Worm (Caenorhabditis elegans) whole organism, young adult: Measurements from ENCODE around the gene C15H11.11.

Experiments
- ama-1 ChIP-seq, 3 experiments: fragments of 150-350 bp in 1 of 3; sonication (generic microtip) in 2 of 3; optimal IDR thresholded peaks; 2 replicates each; lab custom pipeline; 2014 to 2018; ENCODE audit warnings: missing biosample characterization in 2 of 3, missing genetic modification characterization in 2 of 3, missing genetic modification reagents in 2 of 3
- aptf-3 ChIP-seq: fragments of 200-800 bp; sonication (Bioruptor generic); IDR thresholded peaks from 2 replicates; pipeline ENCODE4 v1.3.6; 2022; ENCODE audit warnings: missing genetic modification characterization, missing compliant biosample characterization
- dpff-1 ChIP-seq: sonication (generic microtip); optimal IDR thresholded peaks from 2 replicates; lab custom pipeline; 2017; ENCODE audit warnings: mild to moderate bottlenecking, missing genetic modification characterization, missing compliant biosample characterization
- dpl-1 ChIP-seq: fragments of 150-350 bp; optimal IDR thresholded peaks from 2 replicates; lab custom pipeline; 2014; ENCODE audit warnings: missing biosample characterization, missing genetic modification reagents, missing genetic modification characterization
- him-1 ChIP-seq: sonication (generic microtip); optimal IDR thresholded peaks from 2 replicates; lab custom pipeline; 2016; ENCODE audit warnings: missing genotype, missing genetic modification reagents, missing genetic modification characterization, missing compliant biosample characterization
- hmg-20 ChIP-seq: fragments of 200-800 bp; sonication (Bioruptor generic); IDR thresholded peaks from 2 replicates; pipeline ENCODE4 v1.3.6; 2022; ENCODE audit warnings: missing genetic modification reagents, missing genetic modification characterization, missing compliant biosample characterization
- lag-1 ChIP-seq: fragments of 200-800 bp; sonication (Bioruptor generic); IDR thresholded peaks from 2 replicates; pipeline ENCODE4 v1.3.6; 2022; ENCODE audit warnings: missing genetic modification reagents, missing genetic modification characterization, missing compliant biosample characterization
- lin-54 ChIP-seq: fragments of 200-800 bp; sonication (Bioruptor generic); optimal IDR thresholded peaks from 2 replicates; lab custom pipeline; 2018; ENCODE audit warnings: mild to moderate bottlenecking, missing genetic modification characterization, missing compliant biosample characterization
- lsy-27 ChIP-seq: sonication (generic microtip); optimal IDR thresholded peaks from 2 replicates; lab custom pipeline; 2017; ENCODE audit warnings: missing genetic modification characterization, mild to moderate bottlenecking, missing compliant biosample characterization, antibody characterized with exemption, missing genotype, borderline replicate concordance; ENCODE audit not compliant: insufficient read depth
- unc-62 ChIP-seq: fragments of 150-350 bp; optimal IDR thresholded peaks from 2 replicates; lab custom pipeline; 2014; ENCODE audit warnings: missing biosample characterization, missing genetic modification reagents, missing genetic modification characterization
- ztf-26 ChIP-seq: sonication (generic microtip); optimal IDR thresholded peaks from 2 replicates; lab custom pipeline; 2017; ENCODE audit warnings: missing genetic modification characterization, missing compliant biosample characterization

- TF ChIP-seq dpff-1 (tag; lab: Kevin White, UChicago) (no peak), him-1 (tag; lab: Kevin White, UChicago) (no peak), unc-62 (GFP tag; lab: Kevin White, UChicago) (no peak), lsy-27 (no peak), lin-54 (GFP tag; lab: Kevin White, UChicago) (no peak), lag-1 (GFP tag; lab: Robert Waterston, UW) (no peak), aptf-3 (no peak), ztf-26 (tag; lab: Kevin White, UChicago) (no peak), dpl-1 (GFP tag; lab: Kevin White, UChicago) (no peak), hmg-20 (no peak), ama-1 (optimal IDR thresholded peaks at IDR 0.05; lab: Kevin White, UChicago) (no peak), ama-1 (GFP tag; optimal IDR thresholded peaks at IDR 0.05; lab: Kevin White, UChicago) (no peak)
Measured at ce11 chrV:14417735-14418134, 2.4 kb downstream of the C15H11.11 start, which contains the start of the genes nxf-2 and set-31.
